Worm (Caenorhabditis elegans) whole organism, L2 larva: Measurements from ENCODE around the gene tbx-9.

Experiments used
- F13H6.1 ChIP-seq: sonication (generic microtip); optimal IDR thresholded peaks from 2 replicates; lab custom pipeline; 2016; ENCODE audit warnings: missing genetic modification characterization, missing compliant biosample characterization
- aly-2 ChIP-seq: fragments of 150-350 bp; optimal IDR thresholded peaks from 2 replicates; lab custom pipeline; 2014; ENCODE audit warnings: missing biosample characterization, missing genetic modification characterization
- ama-1 ChIP-seq: fragments of 150-350 bp; optimal IDR thresholded peaks from 2 replicates; lab custom pipeline; 2018; ENCODE audit warnings: inconsistent platforms
- crh-2 ChIP-seq: sonication (generic microtip); optimal IDR thresholded peaks from 2 replicates; lab custom pipeline; 2017; ENCODE audit warnings: missing biosample characterization, missing genetic modification characterization
- lin-11 ChIP-seq: fragments of 150-350 bp; sonication (generic microtip); optimal IDR thresholded peaks from 2 replicates; lab custom pipeline; 2014; ENCODE audit warnings: missing biosample characterization, missing genetic modification characterization, inconsistent platforms, mixed read lengths
- mab-5 ChIP-seq: fragments of 150-350 bp; optimal IDR thresholded peaks from 2 replicates; lab custom pipeline; 2014; ENCODE audit warnings: missing biosample characterization, missing genetic modification characterization
- nhr-11 ChIP-seq: fragments of 150-350 bp; optimal IDR thresholded peaks from 2 replicates; lab custom pipeline; 2014; ENCODE audit warnings: missing biosample characterization, missing genetic modification characterization
- nhr-12 ChIP-seq: fragments of 150-350 bp; optimal IDR thresholded peaks from 2 replicates; lab custom pipeline; 2014; ENCODE audit warnings: missing biosample characterization, missing genetic modification characterization
- nhr-77 ChIP-seq: fragments of 150-350 bp; optimal IDR thresholded peaks from 2 replicates; lab custom pipeline; 2014; ENCODE audit warnings: missing biosample characterization, missing genetic modification characterization
- snpc-4 ChIP-seq: fragments of 150-350 bp; optimal IDR thresholded peaks from 2 replicates; lab custom pipeline; 2014; ENCODE audit warnings: missing biosample characterization, missing genetic modification characterization
- unc-55 ChIP-seq: fragments of 150-350 bp; sonication (generic microtip); optimal IDR thresholded peaks from 3 replicates; lab custom pipeline; 2014; ENCODE audit warnings: missing biosample characterization, missing genetic modification reagents, missing genetic modification characterization
- zag-1 ChIP-seq: fragments of 150-350 bp; optimal IDR thresholded peaks from 2 replicates; lab custom pipeline; 2014; ENCODE audit warnings: missing biosample characterization, missing genetic modification characterization
- ztf-1 ChIP-seq: fragments of 200-800 bp; sonication (Bioruptor generic); conservative IDR thresholded peaks from 2 replicates; pipeline ENCODE4 v1.3.6; 2022; ENCODE audit warnings: missing genetic modification characterization, missing compliant biosample characterization
- ztf-4 ChIP-seq: fragments of 150-350 bp; optimal IDR thresholded peaks from 2 replicates; lab custom pipeline; 2014; ENCODE audit warnings: missing biosample characterization, missing genetic modification characterization

DNA sequence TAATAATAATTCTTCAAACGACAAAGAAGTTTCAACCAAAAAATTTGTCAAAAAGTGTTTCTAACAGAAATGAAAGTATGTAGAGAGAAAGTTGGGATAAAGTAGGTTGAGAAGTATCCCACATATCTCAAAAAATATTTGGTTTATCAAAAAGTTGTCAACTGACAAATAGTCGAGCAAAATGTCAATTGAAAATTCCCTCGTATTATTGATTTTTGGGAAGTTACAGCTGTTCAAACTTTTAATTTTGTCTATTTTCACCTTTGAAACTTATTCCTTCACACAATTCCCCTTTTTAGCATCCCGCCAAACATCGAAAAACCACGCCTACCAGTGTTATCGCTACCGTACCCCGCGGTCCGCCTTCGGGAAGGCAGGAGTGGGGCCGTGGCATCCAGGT is 5.4 kb upstream of the tbx-9 start, which contains the start of gene tbx-8:
- TF ChIP-seq F13H6.1, result no peak
- TF ChIP-seq nhr-12 (tag; lab: Kevin White, UChicago), result no peak
- no peak for TF ChIP-seq ztf-4 (tag; lab: Kevin White, UChicago)
- no peak for TF ChIP-seq ztf-1 (GFP tag; lab: Robert Waterston, UW)
- TF ChIP-seq nhr-77 (tag; lab: Kevin White, UChicago), result no peak
- TF ChIP-seq zag-1 (tag; lab: Kevin White, UChicago), result no peak
- no peak for TF ChIP-seq lin-11 (tag; lab: Kevin White, UChicago)
- TF ChIP-seq nhr-11 (tag; lab: Kevin White, UChicago), result no peak
- no peak for TF ChIP-seq mab-5
- no peak for TF ChIP-seq crh-2
- TF ChIP-seq aly-2 (tag; lab: Kevin White, UChicago), result no peak
- TF ChIP-seq snpc-4, result no peak
- no peak for TF ChIP-seq ama-1 (lab: Kevin White, UChicago)
- TF ChIP-seq unc-55 (GFP tag; lab: Kevin White, UChicago), result no peak
